Worm (Caenorhabditis elegans): ENCODE data around the gene srz-58.

The srz-58 gene

DNA sequence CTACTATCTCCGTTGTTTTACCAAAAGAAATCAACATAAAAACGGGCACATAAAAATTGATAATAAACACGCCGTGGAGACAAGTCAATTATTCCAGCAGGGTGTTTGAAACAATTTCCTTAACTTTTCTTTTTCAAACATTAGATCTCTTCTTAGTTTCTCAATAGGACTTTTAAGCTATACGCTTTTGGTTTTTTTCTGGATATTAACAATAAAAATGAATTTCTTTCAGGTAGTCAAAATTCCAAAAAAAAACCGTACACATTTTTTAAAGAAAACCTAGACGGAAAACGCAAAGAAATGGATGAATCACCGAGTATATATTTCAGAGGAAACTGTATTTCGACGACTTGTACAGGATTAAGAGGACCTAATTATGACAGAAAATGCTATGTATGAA is 13.4 kb downstream of the srz-58 start, which contains the start of gene fbxa-185:
Gene fbxa-185, plus strand, starts transcription at position 301 of the 400 bp plus-strand sequence.
- TF ChIP-seq hlh-4 (tag; optimal IDR thresholded peaks at IDR 0.05) (no peak), aly-2 (tag; optimal IDR thresholded peaks at IDR 0.05) (no peak), lin-13 (GFP tag; optimal IDR thresholded peaks at IDR 0.05) (no peak), ceh-63 (GFP tag; optimal IDR thresholded peaks at IDR 0.05) (no peak), sptf-1 (tag; optimal IDR thresholded peaks at IDR 0.05) (no peak), tbx-2 (tag; optimal IDR thresholded peaks at IDR 0.05) (no peak), dsc-1 (tag; optimal IDR thresholded peaks at IDR 0.05) (no peak), F16B12.6 (tag; optimal IDR thresholded peaks at IDR 0.05) (no peak)

DNA sequence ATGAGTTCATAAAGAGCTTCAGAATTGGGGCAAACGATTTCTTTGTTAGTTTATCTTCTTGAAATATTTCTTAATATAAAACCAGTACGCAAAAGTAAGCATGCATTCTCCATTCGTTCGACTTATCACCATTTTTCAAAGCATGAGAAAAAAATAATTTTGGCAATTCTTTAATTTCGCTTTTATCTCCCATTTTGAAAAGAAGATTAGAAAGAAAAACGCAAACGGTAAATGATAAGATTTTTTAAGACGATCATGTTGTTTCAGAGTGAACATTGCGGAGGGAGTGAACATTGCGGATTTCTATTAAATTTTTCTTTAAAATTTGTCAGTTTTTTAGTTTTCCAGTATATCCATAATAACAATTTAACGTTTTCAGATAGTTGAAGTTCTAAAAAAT is 21.4 kb downstream of the srz-58 start:
- peak; percentile 56 for TF ChIP-seq elt-2 (tag; optimal IDR thresholded peaks at IDR 0.05)
- no peak for TF ChIP-seq sptf-1 (tag; optimal IDR thresholded peaks at IDR 0.05)

DNA sequence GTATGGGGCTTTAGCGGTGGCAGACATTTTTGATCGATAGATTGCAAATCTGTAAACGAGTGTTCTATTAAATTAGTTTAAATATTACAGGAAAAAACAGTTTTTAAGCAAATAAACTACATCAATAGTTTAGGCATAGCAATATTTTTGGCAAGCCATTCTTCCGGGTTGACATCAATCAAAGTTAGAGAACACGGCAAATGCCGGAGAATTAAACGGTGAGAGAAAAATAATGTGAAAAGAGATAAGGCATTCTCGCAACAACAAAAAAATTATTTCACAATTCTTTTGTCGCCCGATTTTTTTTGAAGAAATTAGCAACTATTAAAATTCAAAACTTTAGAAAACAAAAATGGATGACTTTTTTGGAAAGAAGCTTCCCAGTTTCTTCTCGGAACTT is 26.9 kb downstream of the srz-58 start, which contains the start of the genes fbxa-188 and fbxa-189:
Gene fbxa-188, minus strand, starts transcription at position 51 of the 400 bp plus-strand sequence.
Gene fbxa-189, plus strand, starts transcription at position 339 of the 400 bp plus-strand sequence.
- TF ChIP-seq elt-2 (tag; optimal IDR thresholded peaks at IDR 0.05): peak; percentile 31
- no peak for TF ChIP-seq efl-3 (GFP tag; optimal IDR thresholded peaks at IDR 0.05)

DNA sequence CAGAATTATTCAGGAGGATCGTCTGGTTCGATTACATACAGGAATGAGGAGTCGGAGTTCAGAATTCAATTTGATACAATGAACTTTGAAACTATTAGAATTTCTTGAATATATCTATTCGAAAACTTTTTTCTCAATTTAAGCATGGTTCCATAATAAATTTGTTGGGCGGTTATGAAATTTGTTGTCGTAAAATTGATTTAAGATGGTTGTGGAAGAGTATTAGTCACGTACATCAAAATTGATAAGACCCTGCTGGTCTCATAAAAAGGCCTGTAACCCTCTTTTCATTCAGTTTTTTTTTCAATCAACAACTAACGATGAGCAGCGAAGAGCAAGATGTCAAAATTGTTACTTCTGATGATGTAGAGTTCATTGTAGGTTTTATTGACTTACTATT is 29.7 kb downstream of the srz-58 start, which contains the start of gene skr-5:
Gene skr-5, plus strand, starts transcription at position 301 of the 400 bp plus-strand sequence.
- TF ChIP-seq unc-86 (tag; optimal IDR thresholded peaks at IDR 0.05) (no peak), nhr-85 (tag) (no peak), grh-1 (GFP tag; IDR thresholded peaks at IDR 0.05) (no peak), ama-1 (optimal IDR thresholded peaks at IDR 0.05) (no peak), snu-23 (GFP tag; optimal IDR thresholded peaks at IDR 0.05) (no peak), tbx-2 (tag; optimal IDR thresholded peaks at IDR 0.05) (no peak), ets-5 (GFP tag; IDR thresholded peaks at IDR 0.05) (no peak), dsc-1 (tag; optimal IDR thresholded peaks at IDR 0.05) (no peak), lsy-2 (tag; optimal IDR thresholded peaks at IDR 0.05) (no peak), lin-13 (GFP tag; optimal IDR thresholded peaks at IDR 0.05) (no peak), hlh-17 (GFP tag; optimal IDR thresholded peaks at IDR 0.05; ENCODE audit: borderline replicate concordance) (no peak), mdl-1 (tag; optimal IDR thresholded peaks at IDR 0.05) (no peak), mab-9 (GFP tag; IDR thresholded peaks at IDR 0.05) (no peak), alr-1 (tag; optimal IDR thresholded peaks at IDR 0.05; ENCODE audit: borderline replicate concordance) (no peak), unc-30 (tag; optimal IDR thresholded peaks at IDR 0.05) (no peak), nhr-19 (GFP tag; conservative IDR thresholded peaks at IDR 0.05) (no peak)

DNA sequence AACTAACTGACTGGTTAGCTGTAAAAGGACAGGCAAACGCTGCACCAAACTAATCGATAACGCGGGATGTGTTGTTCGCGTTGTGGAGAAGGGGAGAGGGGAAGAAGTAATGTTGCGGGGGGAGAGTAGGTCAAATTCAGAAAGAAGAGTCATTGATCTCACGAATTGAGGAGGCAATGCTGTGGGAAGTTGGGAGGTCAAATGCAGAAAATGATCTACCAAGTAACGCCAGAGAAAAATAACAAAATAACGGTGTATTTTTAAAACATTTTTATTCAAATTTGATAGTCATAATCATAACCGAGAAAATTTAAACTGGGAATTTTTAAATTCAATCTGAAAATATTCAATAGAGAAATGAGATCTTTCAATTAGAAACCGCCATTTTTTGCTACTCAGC is 32.1 kb downstream of the srz-58 start, which contains the start of gene lsy-27:
Gene lsy-27, minus strand, starts transcription at position 101 of the 400 bp plus-strand sequence.
- no peak for TF ChIP-seq grh-1 (GFP tag; IDR thresholded peaks at IDR 0.05)
- no peak for TF ChIP-seq nhr-85 (tag)

DNA sequence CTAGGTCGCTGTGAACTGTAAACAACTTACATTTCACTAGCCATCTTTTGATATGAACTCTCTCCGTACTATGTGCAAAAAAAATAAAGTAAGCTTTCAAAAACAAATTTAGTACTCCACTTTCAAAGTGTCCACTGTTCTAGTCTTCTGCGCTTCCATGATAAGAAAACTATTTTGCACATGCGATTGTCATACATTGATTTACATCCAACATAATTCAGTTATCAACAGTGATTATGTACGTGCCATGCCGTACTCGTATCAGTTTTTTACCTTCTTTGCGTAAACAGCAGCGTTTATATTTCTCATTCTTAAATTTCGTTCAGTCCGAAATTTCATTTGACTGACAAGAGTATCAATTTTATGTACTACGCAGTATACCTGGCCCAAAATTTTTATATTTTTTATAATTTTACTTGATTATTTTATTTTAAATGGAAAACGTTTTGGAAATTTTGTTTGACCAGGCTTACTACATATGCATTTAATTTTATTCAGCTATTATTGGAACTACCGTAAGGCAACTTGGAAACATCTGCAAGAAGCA is 35.0 kb downstream of the srz-58 start, which contains the start of the genes fbxa-134 and F47H4.2:
Gene fbxa-134, minus strand, starts transcription at position 44 of the 547 bp plus-strand sequence.
Gene F47H4.2, plus strand, starts transcription at position 497 of the 547 bp plus-strand sequence.
- TF ChIP-seq grh-1 (GFP tag; IDR thresholded peaks at IDR 0.05): no peak
- peak; percentile 78 for TF ChIP-seq elt-2 (tag; optimal IDR thresholded peaks at IDR 0.05)
- peak; percentile 51 for TF ChIP-seq pqm-1 (tag; optimal IDR thresholded peaks at IDR 0.05)
- no peak for TF ChIP-seq ztf-4 (tag; optimal IDR thresholded peaks at IDR 0.05)
